Fruit fly (Drosophila melanogaster) whole organism, embryonic: Measurements from ENCODE around the gene KP78a.

Experiments
- CG6683 ChIP-seq: fragments of 200-800 bp; sonication (Bioruptor generic); optimal IDR thresholded peaks from 2 replicates; lab custom pipeline; 2017; ENCODE audit warnings: missing biosample characterization, mild to moderate bottlenecking, missing genetic modification characterization, missing genetic modification reagents
- MBD-R2 ChIP-seq: fragments of 200-800 bp; sonication (Bioruptor generic); IDR thresholded peaks from 2 replicates; pipeline ENCODE4 v1.3.6; 2022; ENCODE audit warnings: missing biosample characterization, missing genetic modification characterization
- Poxn ChIP-seq: fragments of 200-800 bp; sonication (Bioruptor generic); IDR thresholded peaks from 2 replicates; pipeline ENCODE4 v1.3.6; 2022; ENCODE audit warnings: missing biosample characterization, missing genetic modification characterization
- Rx ChIP-seq: fragments of 200-800 bp; sonication (Bioruptor generic); IDR thresholded peaks from 2 replicates; pipeline ENCODE4 v1.3.6; 2022; ENCODE audit warnings: missing biosample characterization, missing genetic modification characterization
- crp ChIP-seq, 2 experiments: fragments of 200-800 bp; sonication (Bioruptor generic); optimal IDR thresholded peaks; 2 replicates in 1 of 2; 3 replicates in 1 of 2; lab custom pipeline; 2017; ENCODE audit warnings: missing biosample characterization in 2 of 2, missing genetic modification characterization in 2 of 2, mild to moderate bottlenecking in 1 of 2, moderate library complexity in 1 of 2
- grau ChIP-seq: fragments of 200-800 bp; optimal IDR thresholded peaks from 3 replicates; lab custom pipeline; 2019; ENCODE audit warnings: missing biosample characterization, mild to moderate bottlenecking, missing genetic modification characterization, moderate library complexity
- phol ChIP-seq: fragments of 200-800 bp; sonication (Bioruptor generic); optimal IDR thresholded peaks from 3 replicates; lab custom pipeline; 2018; ENCODE audit warnings: missing biosample characterization, mild to moderate bottlenecking, missing genetic modification characterization, moderate library complexity
- psq ChIP-seq: fragments of 200-800 bp; sonication (Bioruptor generic); optimal IDR thresholded peaks from 2 replicates; lab custom pipeline; 2017; ENCODE audit warnings: missing biosample characterization, missing genetic modification characterization
- ttk ChIP-seq: fragments of 200-800 bp; sonication (Bioruptor generic); IDR thresholded peaks from 2 replicates; pipeline ENCODE4 v2.1.2; 2022; ENCODE audit warnings: missing biosample characterization, missing genetic modification characterization
- tx ChIP-seq: fragments of 200-800 bp; sonication (Bioruptor generic); optimal IDR thresholded peaks from 2 replicates; lab custom pipeline; 2016; ENCODE audit warnings: missing biosample characterization, missing genetic modification characterization
- unc-4 ChIP-seq: fragments of 200-800 bp; sonication (Bioruptor generic); IDR thresholded peaks from 2 replicates; pipeline ENCODE4 v1.3.6; 2022; ENCODE audit warnings: missing biosample characterization, missing genetic modification characterization; ENCODE audit not compliant: partially characterized antibody

DNA sequence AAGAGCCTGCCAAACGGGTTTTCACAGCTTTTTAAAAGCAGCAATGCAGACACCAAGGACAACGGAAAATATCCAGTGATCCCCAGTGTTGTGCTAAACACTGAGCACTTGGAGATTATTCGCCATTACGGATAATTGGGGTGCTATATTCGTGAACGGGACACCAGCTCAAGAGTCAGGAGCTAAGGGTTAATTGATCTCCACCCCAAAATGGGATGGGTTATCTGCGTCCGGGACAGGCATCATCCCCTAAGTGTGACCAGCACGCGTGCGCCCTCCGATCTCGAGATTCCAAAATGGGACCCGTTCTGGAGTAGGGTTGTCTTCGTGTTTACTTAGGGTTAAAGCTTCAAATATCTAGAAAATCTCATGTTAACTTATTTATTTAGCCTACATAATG is 47.0 kb downstream of the KP78a start:
- TF ChIP-seq tx (GFP tag; lab: Kevin White, UChicago) (no peak), psq (GFP tag; lab: Kevin White, UChicago) (no peak), crp (GFP tag; optimal IDR thresholded peaks at IDR 0.05; lab: Kevin White, UChicago) (no peak), MBD-R2 (no peak), grau (tag; lab: Kevin White, UChicago) (no peak), unc-4 (GFP tag; lab: Robert Waterston, UW) (no peak), Rx (GFP tag; lab: Robert Waterston, UW) (no peak), ttk (GFP tag; lab: Robert Waterston, UW) (no peak), Poxn (GFP tag; lab: Robert Waterston, UW) (no peak), CG6683 (no peak), phol (tag; lab: Kevin White, UChicago) (no peak)
